Fruit fly (Drosophila melanogaster) whole organism, embryonic: ENCODE results near the gene CG10970.

Source experiments
- ATbp ChIP-seq: fragments of 200-800 bp; sonication (Bioruptor generic); optimal IDR thresholded peaks from 2 replicates; lab custom pipeline; 2017; ENCODE audit warnings: missing biosample characterization, mild to moderate bottlenecking, missing genetic modification characterization, missing genetic modification reagents
- Ada2b ChIP-seq: fragments of 200-800 bp; sonication (Bioruptor generic); IDR thresholded peaks from 2 replicates; pipeline ENCODE4 v1.3.6; 2022; ENCODE audit warnings: missing biosample characterization, missing genetic modification characterization
- Antp ChIP-seq: fragments of 200-800 bp; sonication (Bioruptor generic); optimal IDR thresholded peaks from 3 replicates; lab custom pipeline; 2016; ENCODE audit warnings: missing biosample characterization, missing genetic modification characterization
- CG10209 ChIP-seq: fragments of 200-800 bp; sonication (Bioruptor generic); optimal IDR thresholded peaks from 3 replicates; lab custom pipeline; 2017; ENCODE audit warnings: missing biosample characterization, mild to moderate bottlenecking, missing genetic modification characterization, missing genetic modification reagents
- CG12236 ChIP-seq: fragments of 200-800 bp; sonication (Bioruptor generic); optimal IDR thresholded peaks from 2 replicates; lab custom pipeline; 2016; ENCODE audit warnings: missing biosample characterization, missing genetic modification characterization
- CG13296 ChIP-seq: fragments of 200-800 bp; sonication (Bioruptor generic); optimal IDR thresholded peaks from 3 replicates; lab custom pipeline; 2018; ENCODE audit warnings: missing biosample characterization, mild to moderate bottlenecking, missing genetic modification characterization
- CG14050 ChIP-seq: fragments of 200-800 bp; sonication (Bioruptor generic); IDR thresholded peaks from 3 replicates; pipeline ENCODE4 v1.3.6; 2022; ENCODE audit warnings: missing biosample characterization, missing genetic modification characterization
- CG14441 ChIP-seq: fragments of 200-800 bp; sonication (Bioruptor generic); IDR thresholded peaks from 2 replicates; pipeline ENCODE4 v1.3.6; 2022; ENCODE audit warnings: missing biosample characterization, missing genetic modification characterization
- CG1602 ChIP-seq: fragments of 200-800 bp; sonication (Bioruptor generic); optimal IDR thresholded peaks from 3 replicates; lab custom pipeline; 2016; ENCODE audit warnings: missing biosample characterization, missing genetic modification characterization
- CG1603 ChIP-seq: fragments of 200-800 bp; sonication (Bioruptor generic); optimal IDR thresholded peaks from 2 replicates; lab custom pipeline; 2019; ENCODE audit warnings: missing biosample characterization, mild to moderate bottlenecking, missing genetic modification characterization, moderate library complexity
- CG17359 ChIP-seq: fragments of 200-800 bp; sonication (Bioruptor generic); optimal IDR thresholded peaks from 3 replicates; lab custom pipeline; 2018; ENCODE audit warnings: missing biosample characterization, mild to moderate bottlenecking, missing genetic modification characterization, moderate library complexity
- CG17829 ChIP-seq: fragments of 200-800 bp; optimal IDR thresholded peaks from 2 replicates; lab custom pipeline; 2019; ENCODE audit warnings: missing biosample characterization, mild to moderate bottlenecking, missing genetic modification characterization, moderate library complexity
- CG18476 ChIP-seq: fragments of 200-800 bp; sonication (Bioruptor generic); optimal IDR thresholded peaks from 2 replicates; lab custom pipeline; 2016; ENCODE audit warnings: missing biosample characterization, mild to moderate bottlenecking, missing genetic modification characterization
- CG18764 ChIP-seq: fragments of 200-800 bp; sonication (Bioruptor generic); optimal IDR thresholded peaks from 3 replicates; lab custom pipeline; 2016; ENCODE audit warnings: missing biosample characterization, missing genetic modification characterization
- CG2199 ChIP-seq: fragments of 200-800 bp; sonication (Bioruptor generic); IDR thresholded peaks from 3 replicates; pipeline ENCODE4 v1.3.6; 2022; ENCODE audit warnings: missing biosample characterization, missing genetic modification characterization
- CG3065 ChIP-seq: fragments of 200-800 bp; sonication (Bioruptor generic); optimal IDR thresholded peaks from 2 replicates; lab custom pipeline; 2016; ENCODE audit warnings: missing biosample characterization, missing genetic modification characterization
- CG32772 ChIP-seq: fragments of 200-800 bp; sonication (Bioruptor generic); IDR thresholded peaks from 2 replicates; pipeline ENCODE4 v1.3.6; 2022; ENCODE audit warnings: missing biosample characterization, missing genetic modification characterization
- CG33557 ChIP-seq: fragments of 200-800 bp; sonication (Bioruptor generic); optimal IDR thresholded peaks from 2 replicates; lab custom pipeline; 2019; ENCODE audit warnings: missing biosample characterization, mild to moderate bottlenecking, missing genetic modification characterization, moderate library complexity
- CG42726 ChIP-seq: fragments of 200-800 bp; sonication (Bioruptor generic); IDR thresholded peaks from 2 replicates; pipeline ENCODE4 v1.3.6; 2022; ENCODE audit warnings: missing biosample characterization, missing genetic modification characterization; ENCODE audit not compliant: partially characterized antibody
- CG7357 ChIP-seq: fragments of 200-800 bp; sonication (Bioruptor generic); IDR thresholded peaks from 3 replicates; pipeline ENCODE4 v1.3.6; 2022; ENCODE audit warnings: missing biosample characterization, missing genetic modification characterization
- CG7928 ChIP-seq: fragments of 200-800 bp; sonication (Bioruptor generic); optimal IDR thresholded peaks from 2 replicates; lab custom pipeline; 2017; ENCODE audit warnings: missing biosample characterization, mild to moderate bottlenecking, missing genetic modification characterization
- CG7987 ChIP-seq: fragments of 200-800 bp; sonication (Bioruptor generic); optimal IDR thresholded peaks from 2 replicates; lab custom pipeline; 2018; ENCODE audit warnings: missing biosample characterization, mild to moderate bottlenecking, missing genetic modification characterization, moderate library complexity
- HLH4C ChIP-seq: fragments of 200-800 bp; sonication (Bioruptor generic); IDR thresholded peaks from 3 replicates; pipeline ENCODE4 v1.3.6; 2022; ENCODE audit warnings: missing biosample characterization, missing genetic modification characterization; ENCODE audit not compliant: partially characterized antibody
- Lpt ChIP-seq: fragments of >200 bp; optimal IDR thresholded peaks from 2 replicates; lab custom pipeline; 2018; ENCODE audit warnings: missing biosample characterization, missing genetic modification characterization
- MBD-R2 ChIP-seq: fragments of 200-800 bp; sonication (Bioruptor generic); IDR thresholded peaks from 2 replicates; pipeline ENCODE4 v1.3.6; 2022; ENCODE audit warnings: missing biosample characterization, missing genetic modification characterization
- MTF-1 ChIP-seq: fragments of 200-800 bp; sonication (Bioruptor generic); optimal IDR thresholded peaks from 2 replicates; lab custom pipeline; 2018; ENCODE audit warnings: missing biosample characterization, mild to moderate bottlenecking, missing genetic modification characterization, borderline replicate concordance
- Oaz ChIP-seq: fragments of 200-800 bp; sonication (Bioruptor generic); IDR thresholded peaks from 2 replicates; pipeline ENCODE4 v1.3.6; 2022; ENCODE audit warnings: missing biosample characterization, missing genetic modification characterization
- Scr ChIP-seq: fragments of 200-800 bp; sonication (Bioruptor generic); IDR thresholded peaks from 2 replicates; pipeline ENCODE4 v1.3.6; 2022; ENCODE audit warnings: missing biosample characterization, missing genetic modification characterization; ENCODE audit not compliant: partially characterized antibody
- Xbp1 ChIP-seq: fragments of 200-800 bp; sonication (Bioruptor generic); optimal IDR thresholded peaks from 3 replicates; lab custom pipeline; 2016; ENCODE audit warnings: missing biosample characterization, mild to moderate bottlenecking, missing genetic modification characterization
- abd-A ChIP-seq: fragments of 200-800 bp; sonication (Bioruptor generic); optimal IDR thresholded peaks from 3 replicates; lab custom pipeline; 2019; ENCODE audit warnings: missing biosample characterization, mild to moderate bottlenecking, missing genetic modification characterization, moderate library complexity
- amos ChIP-seq: fragments of 200-800 bp; sonication (Bioruptor generic); IDR thresholded peaks from 2 replicates; pipeline ENCODE4 v1.3.6; 2022; ENCODE audit warnings: missing biosample characterization, missing genetic modification characterization; ENCODE audit not compliant: partially characterized antibody
- ase ChIP-seq: fragments of 200-800 bp; sonication (Bioruptor generic); IDR thresholded peaks from 3 replicates; pipeline ENCODE4 v1.3.6; 2022; ENCODE audit warnings: missing biosample characterization, missing genetic modification characterization
- br ChIP-seq: fragments of >200 bp; optimal IDR thresholded peaks from 2 replicates; lab custom pipeline; 2017
- bsh ChIP-seq, 2 experiments: fragments of 200-800 bp; sonication (Bioruptor generic); optimal IDR thresholded peaks; 2 replicates each; lab custom pipeline; 2017 to 2018; ENCODE audit warnings: mild to moderate bottlenecking in 2 of 2, missing biosample characterization in 2 of 2, missing genetic modification characterization in 2 of 2, moderate library complexity in 1 of 2
- chn ChIP-seq: fragments of 200-800 bp; sonication (Bioruptor generic); optimal IDR thresholded peaks from 2 replicates; lab custom pipeline; 2016; ENCODE audit warnings: missing biosample characterization, missing genetic modification characterization
- esg ChIP-seq: fragments of 200-800 bp; sonication (Bioruptor generic); conservative IDR thresholded peaks from 2 replicates; pipeline ENCODE4 v1.3.6; 2022; ENCODE audit warnings: missing biosample characterization, missing genetic modification characterization
- fu2 ChIP-seq: fragments of 200-800 bp; sonication (Bioruptor generic); optimal IDR thresholded peaks from 2 replicates; lab custom pipeline; 2016; ENCODE audit warnings: missing biosample characterization, missing genetic modification characterization
- jumu ChIP-seq: fragments of 200-800 bp; sonication (Bioruptor generic); optimal IDR thresholded peaks from 3 replicates; lab custom pipeline; 2016; ENCODE audit warnings: missing biosample characterization, missing genetic modification characterization
- lilli ChIP-seq: fragments of 200-800 bp; sonication (Bioruptor generic); optimal IDR thresholded peaks from 3 replicates; lab custom pipeline; 2016; ENCODE audit warnings: missing biosample characterization, missing genetic modification characterization
- pan ChIP-seq, 4 experiments: fragments of >200 bp in 3 of 4; fragments of 200-800 bp in 1 of 4; sonication (Bioruptor generic) in 1 of 4; optimal IDR thresholded peaks in 3 of 4; IDR thresholded peaks in 1 of 4; 2 replicates each; pipeline versions ENCODE4 v1.3.6 to Lab custom; 2017 to 2022; ENCODE audit warnings: missing biosample characterization in 2 of 4, missing genetic modification characterization in 2 of 4, mixed read lengths in 1 of 4
- pzg ChIP-seq: fragments of 200-800 bp; sonication (Bioruptor generic); optimal IDR thresholded peaks from 3 replicates; lab custom pipeline; 2018; ENCODE audit warnings: missing biosample characterization, mild to moderate bottlenecking, missing genetic modification characterization, moderate library complexity
- sens-2 ChIP-seq: fragments of 200-800 bp; sonication (Bioruptor generic); IDR thresholded peaks from 2 replicates; pipeline ENCODE4 v1.3.6; 2022; ENCODE audit warnings: missing biosample characterization, missing genetic modification characterization
- slou ChIP-seq: fragments of 200-800 bp; sonication (Bioruptor generic); optimal IDR thresholded peaks from 3 replicates; lab custom pipeline; 2016; ENCODE audit warnings: missing biosample characterization, missing genetic modification characterization
- tgo ChIP-seq: fragments of 200-800 bp; sonication (Bioruptor generic); IDR thresholded peaks from 3 replicates; pipeline ENCODE4 v1.3.6; 2022; ENCODE audit warnings: missing biosample characterization, missing genetic modification characterization
- tll ChIP-seq, 2 experiments: fragments of 200-800 bp in 1 of 2; fragments of >200 bp in 1 of 2; sonication (Bioruptor generic) in 1 of 2; optimal IDR thresholded peaks; 2 replicates each; lab custom pipeline; 2017 to 2019; ENCODE audit warnings: missing biosample characterization in 2 of 2, missing genetic modification characterization in 2 of 2, mild to moderate bottlenecking in 1 of 2, moderate library complexity in 1 of 2
- tx ChIP-seq: fragments of 200-800 bp; sonication (Bioruptor generic); optimal IDR thresholded peaks from 2 replicates; lab custom pipeline; 2016; ENCODE audit warnings: missing biosample characterization, missing genetic modification characterization
- vfl ChIP-seq: fragments of 200-800 bp; sonication (Bioruptor generic); optimal IDR thresholded peaks from 2 replicates; lab custom pipeline; 2016; ENCODE audit warnings: missing biosample characterization, missing genetic modification characterization
- wek ChIP-seq: fragments of 200-800 bp; sonication (Bioruptor generic); optimal IDR thresholded peaks from 3 replicates; lab custom pipeline; 2018; ENCODE audit warnings: missing biosample characterization, mild to moderate bottlenecking, missing genetic modification characterization, moderate library complexity
- z ChIP-seq: fragments of 200-800 bp; sonication (Bioruptor generic); IDR thresholded peaks from 3 replicates; pipeline ENCODE4 v1.3.6; 2022; ENCODE audit warnings: missing biosample characterization, missing genetic modification characterization
- zen ChIP-seq: fragments of 200-800 bp; sonication (Bioruptor generic); optimal IDR thresholded peaks from 3 replicates; lab custom pipeline; 2018; ENCODE audit warnings: missing biosample characterization, mild to moderate bottlenecking, missing genetic modification characterization, moderate library complexity

The CG10970 gene

DNA sequence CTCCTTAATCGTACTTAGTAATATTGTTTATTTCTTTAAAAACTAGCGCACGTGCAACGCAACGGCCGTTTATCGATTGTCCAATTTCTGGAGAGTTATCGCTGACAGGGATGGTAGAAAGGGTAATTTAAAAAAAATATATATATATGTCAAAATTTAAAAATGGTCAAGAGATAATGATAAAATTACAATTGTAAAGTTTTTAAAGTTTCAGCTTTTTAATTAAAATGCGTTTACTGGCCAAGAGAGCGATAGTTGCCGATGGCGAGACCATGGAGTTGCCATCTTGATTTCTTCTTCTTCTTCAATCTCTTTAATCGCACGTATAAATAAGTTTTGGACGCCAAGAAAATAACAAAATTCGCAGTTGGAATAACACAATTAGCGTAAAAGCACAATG is 9.8 kb upstream of the CG10970 start, which contains the start of the genes CG7246 and HP1b (continued):
- TF ChIP-seq Scr: peak; percentile 86
- peak; percentile 63 for TF ChIP-seq CG13296 (GFP tag; lab: Kevin White, UChicago)
- peak; percentile 54 for TF ChIP-seq CG1603
- peak; percentile 51 for TF ChIP-seq CG33557 (GFP tag; lab: Kevin White, UChicago)
- TF ChIP-seq Antp (GFP tag; lab: Kevin White, UChicago): peak; percentile 51
- peak; percentile 58 for TF ChIP-seq CG18476 (GFP tag; lab: Kevin White, UChicago)
- peak; percentile 81 for TF ChIP-seq CG17829 (tag; lab: Kevin White, UChicago)
- TF ChIP-seq zen (tag; lab: Kevin White, UChicago): peak; percentile 54
- peak; percentile 15 for TF ChIP-seq ATbp
- TF ChIP-seq MBD-R2 (GFP tag; lab: Robert Waterston, UW): peak; percentile 78
- TF ChIP-seq tll (GFP tag; optimal IDR thresholded peaks at IDR 0.05; lab: Kevin White, UChicago): no peak
- TF ChIP-seq CG18764 (GFP tag; lab: Kevin White, UChicago): peak; percentile 32
- TF ChIP-seq HLH4C: peak; percentile 67
- TF ChIP-seq lilli: peak; percentile 79
- TF ChIP-seq CG12236 (GFP tag; lab: Kevin White, UChicago): no peak
- TF ChIP-seq sens-2 (GFP tag; lab: Robert Waterston, UW): peak; percentile 61; the same call in 1 of the 2 replicates
- no peak for TF ChIP-seq pan (optimal IDR thresholded peaks at IDR 0.05; lab: Kevin White, UChicago)
- peak in 1 of 2 experiments; percentile 80 for TF ChIP-seq pan (GFP tag; optimal IDR thresholded peaks at IDR 0.05 in 1 of 2, IDR thresholded peaks at IDR 0.05 in 1 of 2)
- TF ChIP-seq tx (GFP tag; lab: Kevin White, UChicago): no peak
- TF ChIP-seq slou (GFP tag; lab: Kevin White, UChicago): peak; percentile 48
- TF ChIP-seq CG3065 (GFP tag; lab: Kevin White, UChicago): no peak
- TF ChIP-seq amos (GFP tag; lab: Robert Waterston, UW): peak; percentile 68; the same call in 1 of the 2 replicates
- TF ChIP-seq Lpt (GFP tag; lab: Kevin White, UChicago): no peak
- TF ChIP-seq chn: no peak
- peak; percentile 8 for TF ChIP-seq jumu (GFP tag; lab: Kevin White, UChicago)
- peak; percentile 40 for TF ChIP-seq pzg (GFP tag; lab: Kevin White, UChicago)
- TF ChIP-seq CG10209 (GFP tag; lab: Kevin White, UChicago): peak; percentile 52
- TF ChIP-seq CG7928 (GFP tag; lab: Kevin White, UChicago): peak; percentile 33
- no peak for TF ChIP-seq wek
- TF ChIP-seq z: no peak
- peak; percentile 82 for TF ChIP-seq CG32772 (GFP tag; lab: Robert Waterston, UW)
- TF ChIP-seq bsh (GFP tag; optimal IDR thresholded peaks at IDR 0.05; lab: Kevin White, UChicago): peak in 1 of 2 experiments; percentile 76
- TF ChIP-seq CG17359 (tag; lab: Kevin White, UChicago): peak; percentile 69
- TF ChIP-seq br: no peak
- peak; percentile 57; the same call in 2 of the 3 replicates for TF ChIP-seq CG14050 (GFP tag; lab: Robert Waterston, UW)
- peak; percentile 45 for TF ChIP-seq CG1602 (GFP tag; lab: Kevin White, UChicago)
- peak; percentile 68 for TF ChIP-seq Ada2b
- TF ChIP-seq CG7987 (GFP tag; lab: Kevin White, UChicago): peak; percentile 44
- TF ChIP-seq CG7357 (GFP tag; lab: Robert Waterston, UW): peak; percentile 11; the same call in 1 of the 3 replicates
- peak; percentile 71 for TF ChIP-seq esg (GFP tag; lab: Robert Waterston, UW)
- peak; percentile 33 for TF ChIP-seq fu2 (GFP tag; lab: Kevin White, UChicago)
- TF ChIP-seq Oaz: peak; percentile 8; the same call in 1 of the 2 replicates
- TF ChIP-seq CG42726 (GFP tag; lab: Robert Waterston, UW): no peak
- TF ChIP-seq ase (GFP tag; lab: Robert Waterston, UW): peak; percentile 85
- TF ChIP-seq CG14441 (GFP tag; lab: Robert Waterston, UW): peak; percentile 74
- TF ChIP-seq MTF-1 (GFP tag; lab: Kevin White, UChicago): no peak
- TF ChIP-seq abd-A: no peak
- TF ChIP-seq Xbp1 (GFP tag; lab: Kevin White, UChicago): peak; percentile 78
- peak; percentile 44 for TF ChIP-seq vfl (GFP tag; lab: Kevin White, UChicago)
- 0 out of 3 replicates have a peak, but pooled peaks have one; percentile 10 for TF ChIP-seq CG2199 (GFP tag; lab: Robert Waterston, UW)
- peak; percentile 72 for TF ChIP-seq tgo
